Fruit fly (Drosophila melanogaster) S2 (cell line): ENCODE data around the gene DCTN6-p27.

Experiments
- CG8478 ChIP-seq: fragments of >200 bp; optimal IDR thresholded peaks from 2 replicates; lab custom pipeline; 2018
- CTCF ChIP-seq, 2 experiments: fragments of >200 bp; optimal IDR thresholded peaks; 2 replicates each; lab custom pipeline; 2018

DNA sequence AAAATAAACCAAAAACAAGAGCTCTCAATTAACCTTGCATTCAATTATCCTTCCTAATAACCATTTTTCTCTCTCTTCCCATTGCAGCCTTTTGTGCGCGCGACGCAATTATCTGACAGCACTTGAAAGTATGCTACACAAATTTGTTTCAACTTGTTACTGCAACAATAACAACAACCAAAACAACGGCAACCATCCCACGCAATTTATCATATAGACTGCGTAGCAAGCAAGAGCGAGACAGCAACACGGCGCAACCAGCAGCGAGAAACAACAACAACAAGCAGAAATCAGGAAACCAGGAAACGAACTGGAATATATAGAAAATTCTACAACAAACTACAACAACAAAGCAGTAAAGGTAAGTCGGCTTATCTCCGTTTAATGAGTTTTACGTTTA lies 33.9 kb downstream of the DCTN6-p27 start:
- no peak for TF ChIP-seq CG8478 (lab: Kevin White, UChicago)
- peak; percentile 0 to 12 for TF ChIP-seq CTCF (optimal IDR thresholded peaks at IDR 0.05; lab: Kevin White, UChicago)
